Fruit fly (Drosophila melanogaster): ENCODE results near the gene Jhbp3.

The Jhbp3 gene

dm6 chr3R:4910365-4910810 is 44.7 kb downstream of the Jhbp3 start, which contains the start of gene Cdep (continued):
- TF ChIP-seq fd85E (GFP tag; optimal IDR thresholded peaks at IDR 0.05): no peak
- no peak for TF ChIP-seq lz (GFP tag; optimal IDR thresholded peaks at IDR 0.05)
- TF ChIP-seq OdsH (GFP tag; optimal IDR thresholded peaks at IDR 0.05): peak; percentile 14
- no peak for TF ChIP-seq Eip75B (GFP tag; optimal IDR thresholded peaks at IDR 0.05)
- TF ChIP-seq Met (GFP tag; optimal IDR thresholded peaks at IDR 0.05): peak; percentile 42
- TF ChIP-seq CG9139 (GFP tag; optimal IDR thresholded peaks at IDR 0.05): no peak
- peak; percentile 4 for TF ChIP-seq CG8632 (GFP tag; optimal IDR thresholded peaks at IDR 0.05)
- TF ChIP-seq CG34406 (GFP tag; optimal IDR thresholded peaks at IDR 0.05): no peak

- TF ChIP-seq Blimp-1 (GFP tag; optimal IDR thresholded peaks at IDR 0.05): no peak
- no peak for TF ChIP-seq CG8632 (GFP tag; optimal IDR thresholded peaks at IDR 0.05)
- TF ChIP-seq CG1621 (tag; optimal IDR thresholded peaks at IDR 0.05): peak; percentile 15
- TF ChIP-seq CG6163 (GFP tag; IDR thresholded peaks at IDR 0.05): no peak
- no peak for TF ChIP-seq Sox102F (GFP tag; optimal IDR thresholded peaks at IDR 0.05)
Measured at dm6 chr3R:4906627-4906940, 48.5 kb downstream of the Jhbp3 start.

dm6 chr3R:4905764-4906626 is 49.1 kb downstream of the Jhbp3 start, which contains the start of gene Gnf1:
Gene Gnf1 (plus strand): TSS chr3R:4906622.
- TF ChIP-seq Eip75B (GFP tag; optimal IDR thresholded peaks at IDR 0.05) (peak; percentile 19), fd85E (GFP tag; optimal IDR thresholded peaks at IDR 0.05) (no peak), svp (GFP tag) (peak; percentile 69), Sox14 (GFP tag; optimal IDR thresholded peaks at IDR 0.05) (peak; percentile 43), Eip78C (GFP tag) (peak; percentile 64), vri (GFP tag; optimal IDR thresholded peaks at IDR 0.05) (peak; percentile 6), Hr4 (GFP tag; optimal IDR thresholded peaks at IDR 0.05) (peak; percentile 20), dac (GFP tag; optimal IDR thresholded peaks at IDR 0.05) (no peak), fkh (GFP tag; optimal IDR thresholded peaks at IDR 0.05) (peak; percentile 36), CG6854 (GFP tag; optimal IDR thresholded peaks at IDR 0.05) (no peak), Eip93F (GFP tag; optimal IDR thresholded peaks at IDR 0.05) (peak; percentile 1)

dm6 chr3R:4904844-4905243 is 50.2 kb downstream of the Jhbp3 start:
- TF ChIP-seq lz (GFP tag; optimal IDR thresholded peaks at IDR 0.05) (no peak), spab (GFP tag; optimal IDR thresholded peaks at IDR 0.05) (no peak), Sox14 (GFP tag; optimal IDR thresholded peaks at IDR 0.05) (no peak), Hr38 (GFP tag; optimal IDR thresholded peaks at IDR 0.05) (no peak), cyc (GFP tag; optimal IDR thresholded peaks at IDR 0.05) (no peak), CG3919 (GFP tag; optimal IDR thresholded peaks at IDR 0.05) (no peak)

- TF ChIP-seq pdm3 (GFP tag; optimal IDR thresholded peaks at IDR 0.05) (no peak), esn (GFP tag; optimal IDR thresholded peaks at IDR 0.05) (no peak), CG6276 (GFP tag; optimal IDR thresholded peaks at IDR 0.05) (no peak), Ets21C (GFP tag; optimal IDR thresholded peaks at IDR 0.05) (no peak), CG4318 (GFP tag; optimal IDR thresholded peaks at IDR 0.05) (no peak), Gug (GFP tag; IDR thresholded peaks at IDR 0.05) (no peak)
Measured at dm6 chr3R:4903565-4903964, 51.5 kb downstream of the Jhbp3 start.

Data from whole organism, prepupa.